Worm (Caenorhabditis elegans) whole organism, L3 larva: Measurements from ENCODE around the gene C17G10.10.

Experiments
- daf-12 ChIP-seq: fragments of 150-350 bp; optimal IDR thresholded peaks from 2 replicates; lab custom pipeline; 2014; ENCODE audit warnings: missing biosample characterization, missing genetic modification reagents, missing genetic modification characterization
- egl-27 ChIP-seq: sonication (generic microtip); optimal IDR thresholded peaks from 4 replicates; lab custom pipeline; 2017; ENCODE audit warnings: missing biosample characterization, missing genetic modification reagents, missing genetic modification characterization
- fkh-10 ChIP-seq: sonication (generic microtip); optimal IDR thresholded peaks from 2 replicates; lab custom pipeline; 2017; ENCODE audit warnings: missing biosample characterization, missing genetic modification reagents, missing genetic modification characterization
- fos-1 ChIP-seq: fragments of 150-350 bp; optimal IDR thresholded peaks from 2 replicates; lab custom pipeline; 2014; ENCODE audit warnings: missing biosample characterization, missing genetic modification characterization
- mdl-1 ChIP-seq: fragments of 150-350 bp; optimal IDR thresholded peaks from 2 replicates; lab custom pipeline; 2014; ENCODE audit warnings: missing biosample characterization, missing genetic modification characterization
- nhr-23 ChIP-seq: fragments of 150-350 bp; optimal IDR thresholded peaks from 2 replicates; lab custom pipeline; 2014; ENCODE audit warnings: missing biosample characterization, missing genetic modification reagents, missing genetic modification characterization
- nhr-28 ChIP-seq: fragments of 150-350 bp; optimal IDR thresholded peaks from 2 replicates; lab custom pipeline; 2014; ENCODE audit warnings: missing biosample characterization, missing genetic modification characterization
- nhr-76 ChIP-seq: fragments of 150-350 bp; sonication (generic microtip); optimal IDR thresholded peaks from 5 replicates; lab custom pipeline; 2014; ENCODE audit warnings: missing biosample characterization, missing genetic modification characterization
- skn-1 ChIP-seq: fragments of 150-350 bp; optimal IDR thresholded peaks from 2 replicates; lab custom pipeline; 2014; ENCODE audit warnings: missing biosample characterization, missing genetic modification characterization
- ztf-11 ChIP-seq: fragments of 150-350 bp; optimal IDR thresholded peaks from 2 replicates; lab custom pipeline; 2014; ENCODE audit warnings: missing biosample characterization, missing genetic modification characterization

- TF ChIP-seq fkh-10 (GFP tag; lab: Kevin White, UChicago) = no peak
- TF ChIP-seq egl-27 (tag; lab: Kevin White, UChicago) = no peak
- no peak for TF ChIP-seq nhr-28 (tag; lab: Kevin White, UChicago)
- no peak for TF ChIP-seq ztf-11 (tag; lab: Kevin White, UChicago)
- no peak for TF ChIP-seq skn-1
- no peak for TF ChIP-seq mdl-1 (tag; lab: Kevin White, UChicago)
- TF ChIP-seq daf-12 (tag; lab: Kevin White, UChicago) = no peak
- no peak for TF ChIP-seq fos-1 (tag; lab: Kevin White, UChicago)
- TF ChIP-seq nhr-23 (tag; lab: Kevin White, UChicago) = no peak
- TF ChIP-seq nhr-76 = no peak
Observed at ce11 chrII:5553531-5553930, 45.6 kb downstream of the C17G10.10 start.
